Fruit fly (Drosophila melanogaster) whole organism, adult: ENCODE results near the gene Shc.
A peak's percentile ranks its signal among the peaks of the same experiment; 100 is the strongest.

Experiments used
- CG1620 ChIP-seq: fragments of 200-800 bp; sonication (Bioruptor generic); optimal IDR thresholded peaks from 2 replicates; lab custom pipeline; 2016; ENCODE audit warnings: missing biosample characterization, missing genetic modification characterization
- CG33017 ChIP-seq: fragments of 200-800 bp; sonication (Bioruptor generic); optimal IDR thresholded peaks from 2 replicates; lab custom pipeline; 2018; ENCODE audit warnings: missing biosample characterization, mild to moderate bottlenecking, missing genetic modification characterization, moderate library complexity
- CG5204 ChIP-seq: fragments of 200-800 bp; sonication (Bioruptor generic); optimal IDR thresholded peaks from 2 replicates; lab custom pipeline; 2016; ENCODE audit warnings: missing biosample characterization, missing genetic modification characterization
- Hr96 ChIP-seq: fragments of 200-800 bp; sonication (Bioruptor generic); optimal IDR thresholded peaks from 2 replicates; lab custom pipeline; 2016; ENCODE audit warnings: missing biosample characterization, missing genetic modification characterization
- kay ChIP-seq: fragments of 200-800 bp; sonication (Bioruptor generic); peaks from one replicate; lab custom pipeline; 2016; ENCODE audit warnings: missing biosample characterization, missing genetic modification characterization, borderline replicate concordance
- pad ChIP-seq: fragments of 200-800 bp; sonication (Bioruptor generic); optimal IDR thresholded peaks from 3 replicates; lab custom pipeline; 2017; ENCODE audit warnings: missing biosample characterization, missing genetic modification characterization, mild to moderate bottlenecking, moderate library complexity, missing genetic modification reagents

DNA sequence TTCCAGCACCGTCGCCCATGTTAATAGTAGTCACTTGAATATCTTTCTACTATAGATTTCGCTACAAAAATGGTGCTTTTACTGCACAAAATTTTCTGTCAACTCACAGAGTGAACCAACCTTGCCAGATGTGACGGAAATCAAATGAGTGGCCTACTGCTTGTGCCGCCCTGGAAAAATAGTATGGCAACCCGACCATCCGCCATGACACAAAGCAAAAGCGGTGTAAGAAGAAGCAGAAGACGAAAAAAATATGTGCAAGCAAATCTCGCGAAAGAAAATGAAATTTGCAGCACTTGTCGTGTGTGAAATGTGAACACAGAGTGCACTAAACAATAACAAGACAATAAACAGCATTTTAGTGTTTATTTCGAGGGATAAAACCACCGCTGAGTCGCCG is 50.0 kb downstream of the Shc start, which contains the start of the genes Uch-L5 and Jarid2:
- TF ChIP-seq CG33017 (tag; lab: Kevin White, UChicago) (peak; percentile 26), Hr96 (no peak), CG5204 (GFP tag; lab: Kevin White, UChicago) (no peak), CG1620 (GFP tag; lab: Kevin White, UChicago) (peak; percentile 56), pad (peak; percentile 37), kay (GFP tag; lab: Kevin White, UChicago) (no peak)
